Fruit fly (Drosophila melanogaster): ENCODE measurements around the gene Atu.
A peak's percentile ranks its signal among the peaks of the same experiment; 100 is the strongest.

The Atu gene

dm6 chr3R:5654692-5655181 is 41.6 kb downstream of the Atu start, which contains the start of the genes elm and MED27 (continued):
- peak; percentile 94 for TF ChIP-seq acj6 (GFP tag; optimal IDR thresholded peaks at IDR 0.05)
- TF ChIP-seq CG4318 (GFP tag; optimal IDR thresholded peaks at IDR 0.05), result no peak
- TF ChIP-seq CG8632 (GFP tag; optimal IDR thresholded peaks at IDR 0.05), result peak; percentile 83
- TF ChIP-seq CG7368 (GFP tag; optimal IDR thresholded peaks at IDR 0.05), result peak; percentile 71
- peak; percentile 88 for TF ChIP-seq CG32006 (GFP tag; optimal IDR thresholded peaks at IDR 0.05)
- TF ChIP-seq CG11762 (GFP tag; optimal IDR thresholded peaks at IDR 0.05; ENCODE audit: insufficient read depth), result peak; percentile 81
- peak; percentile 44 for TF ChIP-seq Hr38 (GFP tag; optimal IDR thresholded peaks at IDR 0.05)
- TF ChIP-seq Met (GFP tag; optimal IDR thresholded peaks at IDR 0.05), result peak; percentile 92
- TF ChIP-seq spab (GFP tag; optimal IDR thresholded peaks at IDR 0.05), result no peak
- peak; percentile 78 for TF ChIP-seq CG6808 (GFP tag; optimal IDR thresholded peaks at IDR 0.05)
- TF ChIP-seq net (GFP tag; optimal IDR thresholded peaks at IDR 0.05), result peak; percentile 83
- TF ChIP-seq Sox14 (GFP tag; optimal IDR thresholded peaks at IDR 0.05), result peak; percentile 95
- peak; percentile 81 for TF ChIP-seq CG1621 (tag; optimal IDR thresholded peaks at IDR 0.05)
- peak; percentile 76 for TF ChIP-seq Eip93F (GFP tag; optimal IDR thresholded peaks at IDR 0.05)
- peak; percentile 86 for TF ChIP-seq eg (GFP tag; IDR thresholded peaks at IDR 0.05)
- peak; percentile 95 for TF ChIP-seq cyc (GFP tag; optimal IDR thresholded peaks at IDR 0.05)
- TF ChIP-seq Gug (GFP tag; IDR thresholded peaks at IDR 0.05), result peak; percentile 88
- TF ChIP-seq Blimp-1 (GFP tag; optimal IDR thresholded peaks at IDR 0.05), result peak; percentile 68
- peak; percentile 62 to 85 for TF ChIP-seq ss (GFP tag; optimal IDR thresholded peaks at IDR 0.05)
- TF ChIP-seq CG6792 (GFP tag; optimal IDR thresholded peaks at IDR 0.05), result peak; percentile 85
- peak; percentile 88 for TF ChIP-seq dsx (GFP tag; optimal IDR thresholded peaks at IDR 0.05; ENCODE audit: poor library complexity, severe bottlenecking)
- peak; percentile 95 for TF ChIP-seq Ets21C (GFP tag; optimal IDR thresholded peaks at IDR 0.05)
- TF ChIP-seq Ets96B (tag; optimal IDR thresholded peaks at IDR 0.05), result peak; percentile 87
- TF ChIP-seq CG9139 (GFP tag; optimal IDR thresholded peaks at IDR 0.05), result no peak
- TF ChIP-seq CG16779 (tag; optimal IDR thresholded peaks at IDR 0.05), result no peak
- peak; percentile 94 for TF ChIP-seq esn (GFP tag; optimal IDR thresholded peaks at IDR 0.05)
- peak; percentile 93 for TF ChIP-seq CG11902 (GFP tag; optimal IDR thresholded peaks at IDR 0.05)
- TF ChIP-seq CG8119 (GFP tag; IDR thresholded peaks at IDR 0.05), result peak; percentile 84
- TF ChIP-seq CG6854 (GFP tag; optimal IDR thresholded peaks at IDR 0.05), result peak; percentile 46
- no peak for TF ChIP-seq CG6276 (GFP tag; optimal IDR thresholded peaks at IDR 0.05)
- peak; percentile 86 for TF ChIP-seq CG34406 (GFP tag; optimal IDR thresholded peaks at IDR 0.05)
- TF ChIP-seq Sox102F (GFP tag; optimal IDR thresholded peaks at IDR 0.05), result peak; percentile 88
- TF ChIP-seq fd85E (GFP tag; optimal IDR thresholded peaks at IDR 0.05), result no peak
- peak; percentile 89 for TF ChIP-seq Eip75B (GFP tag; optimal IDR thresholded peaks at IDR 0.05)
- TF ChIP-seq salr (GFP tag; optimal IDR thresholded peaks at IDR 0.05), result peak; percentile 66 to 79
- peak; percentile 74 for TF ChIP-seq CG15336 (GFP tag; IDR thresholded peaks at IDR 0.05)
- TF ChIP-seq Hr4 (GFP tag; optimal IDR thresholded peaks at IDR 0.05), result peak; percentile 94

DNA sequence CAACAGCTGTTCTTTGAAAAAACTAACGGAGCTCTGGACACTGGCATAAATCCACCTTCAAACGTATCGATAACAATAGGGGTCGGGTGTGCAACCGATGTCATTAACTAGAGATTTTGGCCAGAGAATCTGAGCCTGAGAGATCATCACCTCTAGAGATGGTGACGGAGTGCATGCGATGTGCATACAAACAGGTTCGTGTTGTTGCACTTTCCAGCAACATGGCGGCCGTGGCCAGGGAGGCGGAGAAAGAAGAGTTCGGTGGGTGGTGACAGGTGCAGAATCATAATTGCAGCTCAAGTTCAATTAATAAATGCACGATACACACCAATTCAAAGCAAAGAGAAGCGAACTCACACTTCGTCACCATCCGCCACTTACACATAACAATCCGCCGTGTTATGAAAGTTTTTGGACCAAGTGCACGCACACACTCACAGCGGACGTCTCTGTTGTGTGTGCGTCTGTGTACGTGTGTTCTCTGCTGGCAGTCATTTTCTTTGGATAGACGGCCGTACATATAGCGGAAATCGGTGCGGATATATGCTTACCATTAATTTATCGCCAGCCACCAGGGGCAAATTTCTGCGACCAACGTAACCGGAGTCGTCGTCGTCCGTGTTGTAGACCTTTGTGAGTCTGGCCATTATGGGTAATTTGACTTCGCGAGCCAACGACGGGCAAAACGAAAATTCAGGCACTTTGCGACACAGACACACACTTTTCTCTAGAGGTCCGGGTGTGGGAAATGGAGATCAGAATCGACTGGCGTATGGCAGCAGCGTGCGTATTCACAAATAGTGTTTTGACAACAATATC is 46.0 kb downstream of the Atu start:
- TF ChIP-seq CG15336 (GFP tag; IDR thresholded peaks at IDR 0.05) (peak; percentile 36; the same call in 1 of the 2 replicates), CG9139 (GFP tag; optimal IDR thresholded peaks at IDR 0.05) (no peak), CG6163 (GFP tag; IDR thresholded peaks at IDR 0.05) (no peak), Eip75B (GFP tag; optimal IDR thresholded peaks at IDR 0.05) (peak; percentile 25), net (GFP tag; optimal IDR thresholded peaks at IDR 0.05) (peak; percentile 27), Eip78C (GFP tag) (peak; percentile 77), achi (GFP tag; optimal IDR thresholded peaks at IDR 0.05) (peak; percentile 2), vri (GFP tag; optimal IDR thresholded peaks at IDR 0.05) (peak; percentile 55), CG1621 (tag; optimal IDR thresholded peaks at IDR 0.05) (peak; percentile 55), esn (GFP tag; optimal IDR thresholded peaks at IDR 0.05) (peak; percentile 16), CG8119 (GFP tag; IDR thresholded peaks at IDR 0.05) (peak; percentile 19; the same call in 1 of the 3 replicates), cyc (GFP tag; optimal IDR thresholded peaks at IDR 0.05) (peak; percentile 2), Sox15 (GFP tag; optimal IDR thresholded peaks at IDR 0.05) (no peak), eg (GFP tag; IDR thresholded peaks at IDR 0.05) (no peak), svp (GFP tag) (peak; percentile 94), CG6792 (GFP tag; optimal IDR thresholded peaks at IDR 0.05) (peak; percentile 14), Ets96B (tag; optimal IDR thresholded peaks at IDR 0.05) (no peak), Met (GFP tag; optimal IDR thresholded peaks at IDR 0.05) (no peak)
